Fruit fly (Drosophila melanogaster) whole organism, wandering third instar larva: ENCODE data around the gene CG14275.
A peak's percentile ranks its signal among the peaks of the same experiment; 100 is the strongest.

Experiments
- Abd-B ChIP-seq: fragments of >200 bp; optimal IDR thresholded peaks from 2 replicates; lab custom pipeline; 2017; ENCODE audit warnings: missing biosample characterization, missing genetic modification characterization
- CG32264 ChIP-seq: fragments of 200-800 bp; sonication (Bioruptor generic); optimal IDR thresholded peaks from 2 replicates; lab custom pipeline; 2016; ENCODE audit warnings: missing biosample characterization, missing genetic modification characterization
- CG9705 ChIP-seq: fragments of 200-800 bp; sonication (Bioruptor generic); optimal IDR thresholded peaks from 2 replicates; lab custom pipeline; 2018; ENCODE audit warnings: missing biosample characterization, mild to moderate bottlenecking, missing genetic modification characterization
- CrebA ChIP-seq: fragments of 200-800 bp; sonication (Bioruptor generic); optimal IDR thresholded peaks from 2 replicates; lab custom pipeline; 2016; ENCODE audit warnings: missing biosample characterization, mild to moderate bottlenecking, missing genetic modification characterization, borderline replicate concordance
- Dfd ChIP-seq: fragments of >200 bp; optimal IDR thresholded peaks from 2 replicates; lab custom pipeline; 2017; ENCODE audit warnings: missing biosample characterization, missing genetic modification characterization
- Dif ChIP-seq: fragments of 200-275, 200-300 bp; sonication (Bioruptor generic); optimal IDR thresholded peaks from 2 replicates; lab custom pipeline; 2018; ENCODE audit warnings: missing biosample characterization, missing genetic modification characterization; ENCODE audit not compliant: partially characterized antibody
- GATAd ChIP-seq: sonication (Bioruptor generic); optimal IDR thresholded peaks from 2 replicates; lab custom pipeline; 2016; ENCODE audit warnings: missing biosample characterization, missing genetic modification characterization
- HLH106 ChIP-seq: fragments of 200-800 bp; optimal IDR thresholded peaks from 3 replicates; lab custom pipeline; 2019; ENCODE audit warnings: missing biosample characterization, mild to moderate bottlenecking, missing genetic modification characterization, moderate library complexity
- Hnf4 ChIP-seq: fragments of 200-800 bp; sonication (Bioruptor generic); optimal IDR thresholded peaks from 2 replicates; lab custom pipeline; 2016; ENCODE audit warnings: missing biosample characterization, mild to moderate bottlenecking, missing genetic modification characterization
- Hr78 ChIP-seq: fragments of >200 bp; optimal IDR thresholded peaks from 2 replicates; lab custom pipeline; 2017; ENCODE audit warnings: missing biosample characterization, missing genetic modification characterization
- Hr83 ChIP-seq: fragments of 200-300 bp; sonication (Bioruptor generic); optimal IDR thresholded peaks from 2 replicates; lab custom pipeline; 2016; ENCODE audit warnings: missing biosample characterization, mild to moderate bottlenecking, missing genetic modification characterization, moderate library complexity; ENCODE audit not compliant: poor library complexity, severe bottlenecking
- Jra ChIP-seq: sonication (Bioruptor generic); optimal IDR thresholded peaks from 2 replicates; lab custom pipeline; 2016; ENCODE audit warnings: missing biosample characterization, missing genetic modification characterization
- Mio ChIP-seq: sonication (Bioruptor generic); optimal IDR thresholded peaks from 2 replicates; lab custom pipeline; 2016; ENCODE audit warnings: missing biosample characterization, missing genetic modification characterization
- Myc ChIP-seq: fragments of >200 bp; optimal IDR thresholded peaks from 2 replicates; lab custom pipeline; 2017
- N ChIP-seq: fragments of >200 bp; optimal IDR thresholded peaks from 2 replicates; lab custom pipeline; 2018; ENCODE audit warnings: missing biosample characterization, missing external identifiers, missing genetic modification characterization
- OdsH ChIP-seq: fragments of 200-800 bp; sonication (Bioruptor generic); optimal IDR thresholded peaks from 2 replicates; lab custom pipeline; 2016; ENCODE audit warnings: missing biosample characterization, mild to moderate bottlenecking, missing genetic modification characterization
- Rel ChIP-seq, 2 experiments: fragments of 200-800 bp; sonication (Bioruptor generic) in 1 of 2; optimal IDR thresholded peaks; 2 replicates in 1 of 2; 3 replicates in 1 of 2; lab custom pipeline; 2016 to 2019; ENCODE audit warnings: mild to moderate bottlenecking in 2 of 2, missing biosample characterization in 2 of 2, missing genetic modification characterization in 2 of 2, moderate library complexity in 1 of 2
- Sp1 ChIP-seq: fragments of 200-800 bp; sonication (Bioruptor generic); optimal IDR thresholded peaks from 3 replicates; lab custom pipeline; 2019; ENCODE audit warnings: missing biosample characterization, mild to moderate bottlenecking, missing genetic modification characterization, moderate library complexity
- Vsx2 ChIP-seq: fragments of 200-300, 225-300 bp; sonication (Bioruptor generic); optimal IDR thresholded peaks from 2 replicates; lab custom pipeline; 2018; ENCODE audit warnings: missing biosample characterization, missing genetic modification characterization; ENCODE audit not compliant: partially characterized antibody
- br ChIP-seq: fragments of 200-800 bp; sonication (Bioruptor generic); optimal IDR thresholded peaks from 2 replicates; lab custom pipeline; 2016; ENCODE audit warnings: missing biosample characterization, missing genetic modification characterization
- brk ChIP-seq: fragments of 200-800 bp; sonication (Bioruptor generic); optimal IDR thresholded peaks from 2 replicates; lab custom pipeline; 2016; ENCODE audit warnings: missing biosample characterization, mild to moderate bottlenecking, missing genetic modification characterization
- dl ChIP-seq, 2 experiments: fragments of 175-275, 200-275 bp in 1 of 2; fragments of 200-275 bp in 1 of 2; sonication (Bioruptor generic); optimal IDR thresholded peaks; lab custom pipeline; 2018; ENCODE audit warnings: mild to moderate bottlenecking in 2 of 2, missing biosample characterization in 2 of 2, missing genetic modification characterization in 2 of 2, moderate library complexity in 2 of 2; ENCODE audit not compliant: partially characterized antibody in 2 of 2, insufficient read depth in 1 of 2
- dmrt93B ChIP-seq: fragments of 200-800 bp; sonication (Bioruptor generic); optimal IDR thresholded peaks from 2 replicates; lab custom pipeline; 2018; ENCODE audit warnings: missing biosample characterization, mild to moderate bottlenecking, missing genetic modification characterization
- dsf ChIP-seq: sonication (Bioruptor generic); optimal IDR thresholded peaks from 2 replicates; lab custom pipeline; 2016; ENCODE audit warnings: missing biosample characterization, missing genetic modification characterization, borderline replicate concordance
- ey ChIP-seq: fragments of 200-800 bp; sonication (Bioruptor generic); optimal IDR thresholded peaks from 2 replicates; lab custom pipeline; 2016; ENCODE audit warnings: missing biosample characterization, missing genetic modification characterization
- foxo ChIP-seq, 2 experiments: fragments of 200-800 bp; sonication (Bioruptor generic); optimal IDR thresholded peaks; 2 replicates in 1 of 2; 3 replicates in 1 of 2; lab custom pipeline; 2016 to 2017; ENCODE audit warnings: missing biosample characterization in 2 of 2, missing genetic modification characterization in 2 of 2
- fru ChIP-seq: fragments of 200-800 bp; sonication (Bioruptor generic); optimal IDR thresholded peaks from 3 replicates; lab custom pipeline; 2016; ENCODE audit warnings: missing biosample characterization, mild to moderate bottlenecking, missing genetic modification characterization
- h ChIP-seq: fragments of 200-800 bp; sonication (Bioruptor generic); optimal IDR thresholded peaks from 3 replicates; lab custom pipeline; 2016; ENCODE audit warnings: missing biosample characterization, mild to moderate bottlenecking, missing genetic modification characterization
- jim ChIP-seq: fragments of 175-275, 200-325 bp; sonication (Bioruptor generic); optimal IDR thresholded peaks from 2 replicates; lab custom pipeline; 2016; ENCODE audit warnings: missing biosample characterization, mild to moderate bottlenecking, missing genetic modification characterization
- lola ChIP-seq: fragments of >200 bp; optimal IDR thresholded peaks from 2 replicates; lab custom pipeline; 2017; ENCODE audit warnings: missing biosample characterization, missing genetic modification characterization
- pan ChIP-seq: fragments of >200 bp; optimal IDR thresholded peaks from 2 replicates; lab custom pipeline; 2017
- psq ChIP-seq: fragments of 200-800 bp; sonication (Bioruptor generic); optimal IDR thresholded peaks from 3 replicates; lab custom pipeline; 2017; ENCODE audit warnings: missing biosample characterization, mild to moderate bottlenecking, missing genetic modification characterization, moderate library complexity
- rgr ChIP-seq: fragments of 200-800 bp; sonication (Bioruptor generic); optimal IDR thresholded peaks from 3 replicates; lab custom pipeline; 2016; ENCODE audit warnings: missing biosample characterization, mild to moderate bottlenecking, missing genetic modification characterization
- sage ChIP-seq: fragments of 200-800 bp; sonication (Bioruptor generic); optimal IDR thresholded peaks from 2 replicates; lab custom pipeline; 2016; ENCODE audit warnings: missing biosample characterization, mild to moderate bottlenecking, missing genetic modification characterization
- sv ChIP-seq: fragments of 200-800 bp; sonication (Bioruptor generic); optimal IDR thresholded peaks from 3 replicates; lab custom pipeline; 2016; ENCODE audit warnings: missing biosample characterization, missing genetic modification characterization
- tai ChIP-seq: sonication (Bioruptor generic); optimal IDR thresholded peaks from 2 replicates; lab custom pipeline; 2016; ENCODE audit warnings: missing biosample characterization, missing genetic modification characterization
- usp ChIP-seq: fragments of >200 bp; optimal IDR thresholded peaks from 2 replicates; lab custom pipeline; 2017; ENCODE audit warnings: missing biosample characterization, missing genetic modification characterization
- woc ChIP-seq: sonication (Bioruptor generic); optimal IDR thresholded peaks from 2 replicates; lab custom pipeline; 2016; ENCODE audit warnings: missing biosample characterization, mild to moderate bottlenecking, missing genetic modification characterization

Gene CG14275

dm6 chr2L:8279400-8280065 is 47.7 kb upstream of the CG14275 start:
- peak; percentile 86 for TF ChIP-seq dmrt93B (GFP tag; lab: Kevin White, UChicago)
- TF ChIP-seq N, result no peak
- peak; percentile 97 for TF ChIP-seq fru (GFP tag; lab: Kevin White, UChicago)
- TF ChIP-seq OdsH, result peak; percentile 97
- peak; percentile 6 for TF ChIP-seq Hr83 (GFP tag; lab: Kevin White, UChicago)
- no peak for TF ChIP-seq usp (GFP tag; lab: Kevin White, UChicago)
- TF ChIP-seq rgr, result peak; percentile 97
- TF ChIP-seq dl (GFP tag; optimal IDR thresholded peaks at IDR 0.05; lab: Kevin White, UChicago; ENCODE audit: insufficient read depth in 1 of 2, partially characterized antibody in 2 of 2), result no peak
- no peak for TF ChIP-seq Abd-B
- TF ChIP-seq foxo (GFP tag; optimal IDR thresholded peaks at IDR 0.05; lab: Kevin White, UChicago), result peak; percentile 89 to 97
- TF ChIP-seq Jra (GFP tag; lab: Kevin White, UChicago), result peak; percentile 92
- no peak for TF ChIP-seq jim (GFP tag; lab: Kevin White, UChicago)
- no peak for TF ChIP-seq Hr78 (GFP tag; lab: Kevin White, UChicago)
- no peak for TF ChIP-seq Myc (lab: Kevin White, UChicago)
- peak; percentile 75 for TF ChIP-seq dsf (GFP tag; lab: Kevin White, UChicago)
- peak; percentile 96 for TF ChIP-seq Hnf4 (GFP tag; lab: Kevin White, UChicago)
- no peak for TF ChIP-seq lola (GFP tag; lab: Kevin White, UChicago)
- peak; percentile 95 for TF ChIP-seq CG32264 (GFP tag; lab: Kevin White, UChicago)
- peak; percentile 68 for TF ChIP-seq Vsx2 (GFP tag; lab: Kevin White, UChicago)
- peak; percentile 70 for TF ChIP-seq CrebA
- peak; percentile 93 for TF ChIP-seq Rel (GFP tag; optimal IDR thresholded peaks at IDR 0.05; lab: Kevin White, UChicago)
- peak; percentile 71 for TF ChIP-seq Rel (tag; optimal IDR thresholded peaks at IDR 0.05; lab: Kevin White, UChicago)
- TF ChIP-seq pan (lab: Kevin White, UChicago), result no peak
- TF ChIP-seq sv (GFP tag; lab: Kevin White, UChicago), result peak; percentile 45
- peak; percentile 97 for TF ChIP-seq br
- TF ChIP-seq sage (GFP tag; lab: Kevin White, UChicago), result peak; percentile 95
- TF ChIP-seq ey (GFP tag; lab: Kevin White, UChicago), result peak; percentile 97
- peak; percentile 95 for TF ChIP-seq HLH106 (tag; lab: Kevin White, UChicago)
- peak; percentile 92 for TF ChIP-seq tai (GFP tag; lab: Kevin White, UChicago)
- TF ChIP-seq h (GFP tag; lab: Kevin White, UChicago), result peak; percentile 98
- peak; percentile 95 for TF ChIP-seq psq (GFP tag; lab: Kevin White, UChicago)
- peak; percentile 64 for TF ChIP-seq Mio
- TF ChIP-seq Dfd (GFP tag; lab: Kevin White, UChicago), result no peak
- no peak for TF ChIP-seq Dif (GFP tag; lab: Kevin White, UChicago)
- TF ChIP-seq brk (GFP tag; lab: Kevin White, UChicago), result peak; percentile 95
- peak; percentile 34 for TF ChIP-seq GATAd (GFP tag; lab: Kevin White, UChicago)
- peak; percentile 82 for TF ChIP-seq CG9705
- TF ChIP-seq woc (GFP tag; lab: Kevin White, UChicago), result peak; percentile 96
- TF ChIP-seq Sp1, result peak; percentile 96

- TF ChIP-seq brk (GFP tag; lab: Kevin White, UChicago) (no peak), CrebA (peak; percentile 23), Dif (GFP tag; lab: Kevin White, UChicago) (peak; percentile 57), Vsx2 (GFP tag; lab: Kevin White, UChicago) (peak; percentile 50), dl (GFP tag; optimal IDR thresholded peaks at IDR 0.05; lab: Kevin White, UChicago; ENCODE audit: insufficient read depth in 1 of 2, partially characterized antibody in 2 of 2) (no peak)
These were observed 47.0 kb upstream of the CG14275 start for dm6 chr2L:8280225-8280624.
